Worm (Caenorhabditis elegans): ENCODE data around the gene Y32B12C.1.

DNA sequence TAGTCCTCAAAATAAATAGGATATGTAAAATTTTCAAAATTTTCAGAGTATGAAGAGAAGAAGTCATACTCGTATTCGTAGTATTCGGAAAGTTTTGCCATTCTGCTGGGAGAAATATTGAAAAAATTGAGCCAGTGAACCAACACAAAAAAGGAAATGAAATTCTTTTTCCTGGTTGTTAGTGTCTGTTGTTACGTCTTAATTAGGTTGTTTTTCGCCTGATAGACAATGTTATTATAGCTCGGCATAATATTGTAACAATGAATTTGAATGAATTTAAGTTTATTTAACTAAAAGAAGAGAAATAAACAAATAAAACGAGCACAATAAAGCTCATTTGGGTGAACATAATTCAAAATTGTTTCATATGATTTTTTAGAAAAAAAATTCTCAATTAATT is 18.0 kb upstream of the Y32B12C.1 start, which contains the start of gene srw-73:
- TF ChIP-seq elt-3 (tag; optimal IDR thresholded peaks at IDR 0.05) (no peak), flh-1 (GFP tag; optimal IDR thresholded peaks at IDR 0.05) (no peak), snpc-4 (tag; optimal IDR thresholded peaks at IDR 0.05) (no peak), unc-39 (tag; optimal IDR thresholded peaks at IDR 0.05) (no peak), ceh-39 (tag; optimal IDR thresholded peaks at IDR 0.05) (no peak), lsy-2 (tag; optimal IDR thresholded peaks at IDR 0.05) (no peak)
